Fruit fly (Drosophila melanogaster) whole organism, wandering third instar larva: Measurements from ENCODE around the gene mura.

Source experiments
- CG9705 ChIP-seq: fragments of 200-800 bp; sonication (Bioruptor generic); optimal IDR thresholded peaks from 2 replicates; lab custom pipeline; 2018; ENCODE audit warnings: missing biosample characterization, mild to moderate bottlenecking, missing genetic modification characterization
- Dfd ChIP-seq: fragments of >200 bp; optimal IDR thresholded peaks from 2 replicates; lab custom pipeline; 2017; ENCODE audit warnings: missing biosample characterization, missing genetic modification characterization
- Hr78 ChIP-seq: fragments of >200 bp; optimal IDR thresholded peaks from 2 replicates; lab custom pipeline; 2017; ENCODE audit warnings: missing biosample characterization, missing genetic modification characterization
- Hr83 ChIP-seq: fragments of 200-300 bp; sonication (Bioruptor generic); optimal IDR thresholded peaks from 2 replicates; lab custom pipeline; 2016; ENCODE audit warnings: missing biosample characterization, mild to moderate bottlenecking, missing genetic modification characterization, moderate library complexity; ENCODE audit not compliant: poor library complexity, severe bottlenecking
- Sp1 ChIP-seq: fragments of 200-800 bp; sonication (Bioruptor generic); optimal IDR thresholded peaks from 3 replicates; lab custom pipeline; 2019; ENCODE audit warnings: missing biosample characterization, mild to moderate bottlenecking, missing genetic modification characterization, moderate library complexity
- Vsx2 ChIP-seq: fragments of 200-300, 225-300 bp; sonication (Bioruptor generic); optimal IDR thresholded peaks from 2 replicates; lab custom pipeline; 2018; ENCODE audit warnings: missing biosample characterization, missing genetic modification characterization; ENCODE audit not compliant: partially characterized antibody
- br ChIP-seq: fragments of 200-800 bp; sonication (Bioruptor generic); optimal IDR thresholded peaks from 2 replicates; lab custom pipeline; 2016; ENCODE audit warnings: missing biosample characterization, missing genetic modification characterization
- dsf ChIP-seq: sonication (Bioruptor generic); optimal IDR thresholded peaks from 2 replicates; lab custom pipeline; 2016; ENCODE audit warnings: missing biosample characterization, missing genetic modification characterization, borderline replicate concordance
- foxo ChIP-seq, 2 experiments: fragments of 200-800 bp; sonication (Bioruptor generic); optimal IDR thresholded peaks; 2 replicates in 1 of 2; 3 replicates in 1 of 2; lab custom pipeline; 2016 to 2017; ENCODE audit warnings: missing biosample characterization in 2 of 2, missing genetic modification characterization in 2 of 2
- h ChIP-seq: fragments of 200-800 bp; sonication (Bioruptor generic); optimal IDR thresholded peaks from 3 replicates; lab custom pipeline; 2016; ENCODE audit warnings: missing biosample characterization, mild to moderate bottlenecking, missing genetic modification characterization
- lola ChIP-seq: fragments of >200 bp; optimal IDR thresholded peaks from 2 replicates; lab custom pipeline; 2017; ENCODE audit warnings: missing biosample characterization, missing genetic modification characterization
- tai ChIP-seq: sonication (Bioruptor generic); optimal IDR thresholded peaks from 2 replicates; lab custom pipeline; 2016; ENCODE audit warnings: missing biosample characterization, missing genetic modification characterization
- usp ChIP-seq: fragments of >200 bp; optimal IDR thresholded peaks from 2 replicates; lab custom pipeline; 2017; ENCODE audit warnings: missing biosample characterization, missing genetic modification characterization

DNA sequence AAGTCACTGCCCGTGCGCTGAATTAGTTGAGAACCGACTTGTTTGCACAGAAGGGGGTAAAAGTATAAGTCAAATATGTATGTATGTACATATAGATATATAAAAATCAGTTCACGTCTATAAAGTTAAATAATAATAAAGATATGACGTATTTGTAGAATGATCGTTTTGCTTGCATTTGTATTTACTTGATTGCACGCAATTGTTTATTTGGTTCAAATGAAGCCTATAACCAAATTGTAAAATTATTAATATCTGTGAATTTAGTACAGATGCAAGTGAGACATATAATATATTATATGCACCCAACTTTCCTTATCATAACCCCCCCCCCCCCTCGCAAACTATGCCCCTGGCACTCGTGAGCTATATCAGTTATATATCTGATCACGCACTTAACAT is 49.0 kb upstream of the mura start:
- TF ChIP-seq tai (GFP tag; lab: Kevin White, UChicago) (no peak), Hr78 (no peak), CG9705 (no peak), Vsx2 (GFP tag; lab: Kevin White, UChicago) (no peak), h (peak; percentile 31), Dfd (no peak), lola (GFP tag; lab: Kevin White, UChicago) (no peak), Hr83 (GFP tag; lab: Kevin White, UChicago) (no peak), Sp1 (GFP tag; lab: Kevin White, UChicago) (peak; percentile 51), dsf (GFP tag; lab: Kevin White, UChicago) (no peak), usp (GFP tag; lab: Kevin White, UChicago) (no peak), br (GFP tag; lab: Kevin White, UChicago) (no peak), foxo (GFP tag; optimal IDR thresholded peaks at IDR 0.05; lab: Kevin White, UChicago) (peak in 1 of 2 experiments; percentile 41)
